Worm (Caenorhabditis elegans) whole organism, midembryonic: Measurements from ENCODE around the gene sdz-8.

ENCODE experiments used
- T22C8.4 ChIP-seq: fragments of 200-800 bp; sonication (Bioruptor generic); IDR thresholded peaks from 2 replicates; pipeline ENCODE4 v1.3.6; 2022; ENCODE audit warnings: missing genetic modification characterization, missing compliant biosample characterization
- flt-1 ChIP-seq: fragments of 200-800 bp; sonication (Bioruptor generic); IDR thresholded peaks from 2 replicates; pipeline ENCODE4 v1.3.6; 2022; ENCODE audit warnings: missing genetic modification characterization, missing compliant biosample characterization
- med-1 ChIP-seq: sonication (generic microtip); optimal IDR thresholded peaks from 2 replicates; lab custom pipeline; 2017; ENCODE audit warnings: missing genetic modification characterization, mild to moderate bottlenecking, missing compliant biosample characterization, antibody characterized with exemption, missing genetic modification reagents; ENCODE audit not compliant: insufficient read depth
- ztf-23 ChIP-seq: fragments of 200-800 bp; sonication (Bioruptor generic); IDR thresholded peaks from 2 replicates; pipeline ENCODE4 v1.3.6; 2022; ENCODE audit warnings: missing genetic modification reagents, missing genetic modification characterization, missing compliant biosample characterization

ce11 chrV:11488288-11488687 is 27.7 kb downstream of the sdz-8 start:
- TF ChIP-seq T22C8.4 (GFP tag; lab: Robert Waterston, UW), result no peak
- TF ChIP-seq flt-1 (GFP tag; lab: Robert Waterston, UW), result no peak
- TF ChIP-seq med-1 (GFP tag; lab: Kevin White, UChicago), result no peak
- TF ChIP-seq ztf-23 (GFP tag; lab: Robert Waterston, UW), result no peak
